Worm (Caenorhabditis elegans) whole organism, midembryonic: ENCODE data around the gene srx-17.

Experiments used
- T22C8.4 ChIP-seq: fragments of 200-800 bp; sonication (Bioruptor generic); IDR thresholded peaks from 2 replicates; pipeline ENCODE4 v1.3.6; 2022; ENCODE audit warnings: missing genetic modification characterization, missing compliant biosample characterization
- med-1 ChIP-seq: sonication (generic microtip); optimal IDR thresholded peaks from 2 replicates; lab custom pipeline; 2017; ENCODE audit warnings: missing genetic modification characterization, mild to moderate bottlenecking, missing compliant biosample characterization, antibody characterized with exemption, missing genetic modification reagents; ENCODE audit not compliant: insufficient read depth
- tab-1 ChIP-seq: fragments of 200-800 bp; sonication (Bioruptor generic); IDR thresholded peaks from 2 replicates; pipeline ENCODE4 v1.3.6; 2022; ENCODE audit warnings: missing genetic modification characterization, missing compliant biosample characterization

- TF ChIP-seq tab-1 (GFP tag; lab: Robert Waterston, UW) (no peak), med-1 (no peak), T22C8.4 (GFP tag; lab: Robert Waterston, UW) (no peak)
Observed at ce11 chrV:13818824-13819408, 22.1 kb upstream of the srx-17 start, which contains the start of gene sel-10.
